Worm (Caenorhabditis elegans): ENCODE measurements around the gene mpk-1.

The mpk-1 gene

DNA sequence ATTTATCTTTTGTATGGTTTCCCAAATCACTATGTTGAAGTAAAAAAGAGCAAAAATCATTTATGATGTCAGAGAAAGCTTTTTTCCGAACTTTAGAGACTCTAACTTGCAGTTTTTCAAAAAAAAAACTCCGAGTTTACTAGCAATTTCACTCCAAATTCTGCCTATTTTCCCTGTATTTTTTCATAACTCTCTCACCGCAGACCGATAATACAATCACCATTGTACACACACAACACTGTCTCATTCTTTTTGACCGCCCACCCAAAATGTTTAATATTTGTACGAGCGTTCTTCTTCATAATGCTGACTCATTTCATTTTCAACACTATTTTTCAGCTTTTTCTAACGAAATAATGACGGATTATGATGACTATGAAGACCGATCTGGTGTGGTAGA, 933 bp upstream of the mpk-1 start, which contains the start of gene F43C1.5:
F43C1.5 (plus strand) TSS at position 301 of the 400 bp plus-strand sequence.
- TF ChIP-seq rbr-2 (tag; optimal IDR thresholded peaks at IDR 0.05) (no peak), nhr-25 (tag; optimal IDR thresholded peaks at IDR 0.05; ENCODE audit: borderline replicate concordance, insufficient read depth) (no peak), aha-1 (tag) (peak; percentile 2), ZK546.5 (tag; optimal IDR thresholded peaks at IDR 0.05) (no peak)

DNA sequence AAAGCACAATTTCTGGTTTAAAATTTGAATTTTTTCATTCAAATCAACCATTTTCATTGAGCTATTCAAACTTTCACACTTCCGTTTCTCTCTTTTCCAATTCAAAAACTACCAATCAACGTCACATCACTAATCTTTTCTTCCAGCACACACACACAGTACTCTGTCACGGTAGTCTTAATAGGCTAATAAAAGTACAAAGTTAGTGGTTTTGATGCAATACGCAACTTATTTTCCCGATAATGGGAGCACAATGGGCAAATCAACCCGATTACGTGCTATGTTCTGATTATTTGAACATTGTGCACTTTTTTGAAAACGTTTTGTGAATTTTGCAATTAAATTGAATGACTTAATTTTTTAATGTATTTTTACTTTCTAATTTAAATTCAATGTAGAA, 545 bp downstream of the mpk-1 start:
- TF ChIP-seq skn-1 (tag; optimal IDR thresholded peaks at IDR 0.05) (no peak), ces-1 (GFP tag; optimal IDR thresholded peaks at IDR 0.05) (no peak), gei-8 (GFP tag; optimal IDR thresholded peaks at IDR 0.05) (no peak), saeg-2 (GFP tag; IDR thresholded peaks at IDR 0.05) (no peak), nhr-237 (tag; optimal IDR thresholded peaks at IDR 0.05) (no peak), lin-39 (tag; optimal IDR thresholded peaks at IDR 0.05) (no peak), spr-1 (tag; optimal IDR thresholded peaks at IDR 0.05) (no peak), nhr-41 (GFP tag; IDR thresholded peaks at IDR 0.05) (no peak), sdz-12 (GFP tag; optimal IDR thresholded peaks at IDR 0.05) (no peak), fkh-10 (GFP tag; optimal IDR thresholded peaks at IDR 0.05) (no peak), Y75B8A.6 (GFP tag; IDR thresholded peaks at IDR 0.05) (no peak), aha-1 (tag) (no peak), ceh-20 (GFP tag; IDR thresholded peaks at IDR 0.05) (no peak), nhr-102 (tag; optimal IDR thresholded peaks at IDR 0.05) (no peak), lin-1 (GFP tag; IDR thresholded peaks at IDR 0.05) (no peak), ZK337.2 (GFP tag; IDR thresholded peaks at IDR 0.05) (no peak), ztf-11 (tag; optimal IDR thresholded peaks at IDR 0.05) (no peak), arid-1 (GFP tag; conservative IDR thresholded peaks at IDR 0.05) (no peak), egl-27 (tag; optimal IDR thresholded peaks at IDR 0.05) (no peak), ceh-32 (tag; optimal IDR thresholded peaks at IDR 0.05; ENCODE audit: poor library complexity) (no peak), dve-1 (tag; optimal IDR thresholded peaks at IDR 0.05; ENCODE audit: insufficient read depth) (peak; percentile 37), nhr-11 (tag; optimal IDR thresholded peaks at IDR 0.05) (no peak), ztf-7 (tag; optimal IDR thresholded peaks at IDR 0.05) (no peak), dmd-6 (GFP tag; IDR thresholded peaks at IDR 0.05) (peak; percentile 72; the same call in 1 of the 2 replicates), unc-130 (GFP tag; optimal IDR thresholded peaks at IDR 0.05) (no peak), F26F4.8 (GFP tag; conservative IDR thresholded peaks at IDR 0.05) (no peak), mxl-2 (GFP tag; conservative IDR thresholded peaks at IDR 0.05) (no peak), lsy-2 (tag; optimal IDR thresholded peaks at IDR 0.05) (no peak), mep-1 (tag; optimal IDR thresholded peaks at IDR 0.05) (no peak), madf-9 (GFP tag; conservative IDR thresholded peaks at IDR 0.05) (no peak), zip-11 (GFP tag; IDR thresholded peaks at IDR 0.05) (no peak), mes-2 (tag; optimal IDR thresholded peaks at IDR 0.05; ENCODE audit: poor library complexity, severe bottlenecking) (no peak), lin-38 (GFP tag; IDR thresholded peaks at IDR 0.05) (no peak), R02D3.7 (tag; optimal IDR thresholded peaks at IDR 0.05) (no peak), php-3 (GFP tag; IDR thresholded peaks at IDR 0.05) (peak; percentile 31; the same call in 1 of the 2 replicates), set-16 (GFP tag; IDR thresholded peaks at IDR 0.05) (no peak), ceh-44 (GFP tag; IDR thresholded peaks at IDR 0.05) (no peak), F10B5.3 (tag; optimal IDR thresholded peaks at IDR 0.05) (no peak), dmd-8 (GFP tag; IDR thresholded peaks at IDR 0.05) (no peak), nhr-77 (tag; optimal IDR thresholded peaks at IDR 0.05) (peak; percentile 9), zip-2 (tag; optimal IDR thresholded peaks at IDR 0.05) (no peak), unc-39 (tag; optimal IDR thresholded peaks at IDR 0.05) (no peak), hlh-11 (tag; optimal IDR thresholded peaks at IDR 0.05) (peak; percentile 51), T26A8.4 (GFP tag; IDR thresholded peaks at IDR 0.05) (no peak), T20F7.1 (GFP tag; optimal IDR thresholded peaks at IDR 0.05) (peak; percentile 7), dpl-1 (GFP tag; optimal IDR thresholded peaks at IDR 0.05) (no peak), mxl-3 (GFP tag; optimal IDR thresholded peaks at IDR 0.05) (no peak)
